Fruit fly (Drosophila melanogaster) whole organism, embryonic: ENCODE data around the gene Msh6.

Experiments
- CG10274 ChIP-seq: fragments of 200-800 bp; sonication (Bioruptor generic); optimal IDR thresholded peaks from 3 replicates; lab custom pipeline; 2017; ENCODE audit warnings: missing biosample characterization, mild to moderate bottlenecking, missing genetic modification characterization
- CG10654 ChIP-seq: fragments of 200-800 bp; sonication (Bioruptor generic); optimal IDR thresholded peaks from 2 replicates; lab custom pipeline; 2016; ENCODE audit warnings: missing biosample characterization, missing genetic modification characterization
- CG14050 ChIP-seq: fragments of 200-800 bp; sonication (Bioruptor generic); IDR thresholded peaks from 3 replicates; pipeline ENCODE4 v1.3.6; 2022; ENCODE audit warnings: missing biosample characterization, missing genetic modification characterization
- CG15514 ChIP-seq: fragments of 200-800 bp; sonication (Bioruptor generic); optimal IDR thresholded peaks from 3 replicates; lab custom pipeline; 2017; ENCODE audit warnings: missing biosample characterization, missing genetic modification characterization, mild to moderate bottlenecking, moderate library complexity, missing genetic modification reagents
- CG1647 ChIP-seq: fragments of 200-800 bp; sonication (Bioruptor generic); optimal IDR thresholded peaks from 3 replicates; lab custom pipeline; 2016; ENCODE audit warnings: missing biosample characterization, missing genetic modification characterization
- CG17361 ChIP-seq: fragments of 200-800 bp; sonication (Bioruptor generic); IDR thresholded peaks from 3 replicates; pipeline ENCODE4 v1.3.6; 2022; ENCODE audit warnings: missing biosample characterization, missing genetic modification characterization
- CG31388 ChIP-seq: fragments of 200-800 bp; sonication (Bioruptor generic); optimal IDR thresholded peaks from 2 replicates; lab custom pipeline; 2016; ENCODE audit warnings: missing biosample characterization, missing genetic modification characterization
- CG32772 ChIP-seq: fragments of 200-800 bp; sonication (Bioruptor generic); IDR thresholded peaks from 2 replicates; pipeline ENCODE4 v1.3.6; 2022; ENCODE audit warnings: missing biosample characterization, missing genetic modification characterization
- CG34224 ChIP-seq: fragments of 200-800 bp; sonication (Bioruptor generic); IDR thresholded peaks from 3 replicates; pipeline ENCODE4 v1.3.6; 2022; ENCODE audit warnings: missing biosample characterization, missing genetic modification characterization; ENCODE audit not compliant: partially characterized antibody
- CG4282 ChIP-seq: fragments of 200-800 bp; sonication (Bioruptor generic); optimal IDR thresholded peaks from 2 replicates; lab custom pipeline; 2016; ENCODE audit warnings: missing biosample characterization, missing genetic modification characterization
- CG4424 ChIP-seq: fragments of 200-800 bp; sonication (Bioruptor generic); optimal IDR thresholded peaks from 3 replicates; lab custom pipeline; 2016; ENCODE audit warnings: missing biosample characterization, missing genetic modification characterization
- CG8359 ChIP-seq: fragments of 200-800 bp; sonication (Bioruptor generic); optimal IDR thresholded peaks from 2 replicates; lab custom pipeline; 2017; ENCODE audit warnings: missing biosample characterization, mild to moderate bottlenecking, missing genetic modification characterization, borderline replicate concordance
- CTCF ChIP-seq: fragments of 200-800 bp; sonication (Bioruptor generic); optimal IDR thresholded peaks from 2 replicates; lab custom pipeline; 2017; ENCODE audit warnings: missing biosample characterization, mild to moderate bottlenecking, missing genetic modification characterization, moderate library complexity
- CrebB ChIP-seq: fragments of 200-800 bp; sonication (Bioruptor generic); optimal IDR thresholded peaks from 3 replicates; lab custom pipeline; 2018; ENCODE audit warnings: missing biosample characterization, mild to moderate bottlenecking, missing genetic modification characterization
- D19B ChIP-seq: fragments of 200-800 bp; sonication (Bioruptor generic); optimal IDR thresholded peaks from 2 replicates; lab custom pipeline; 2017; ENCODE audit warnings: missing biosample characterization, mild to moderate bottlenecking, missing genetic modification characterization
- Hr78 ChIP-seq, 2 experiments: fragments of 200-800 bp in 1 of 2; fragments of >200 bp in 1 of 2; sonication (Bioruptor generic) in 1 of 2; optimal IDR thresholded peaks; 2 replicates each; lab custom pipeline; 2017 to 2019; ENCODE audit warnings: missing biosample characterization in 2 of 2, missing genetic modification characterization in 2 of 2, mild to moderate bottlenecking in 1 of 2, moderate library complexity in 1 of 2
- Kr ChIP-seq: fragments of 200-800 bp; sonication (Bioruptor generic); optimal IDR thresholded peaks from 2 replicates; lab custom pipeline; 2017; ENCODE audit warnings: missing biosample characterization, mild to moderate bottlenecking, missing genetic modification characterization
- Meics ChIP-seq: fragments of 200-800 bp; sonication (Bioruptor generic); optimal IDR thresholded peaks from 2 replicates; lab custom pipeline; 2017; ENCODE audit warnings: missing biosample characterization, mild to moderate bottlenecking, missing genetic modification characterization
- Mrtf ChIP-seq: fragments of 200-800 bp; sonication (Bioruptor generic); IDR thresholded peaks from 3 replicates; pipeline ENCODE4 v1.3.6; 2022; ENCODE audit warnings: missing biosample characterization, missing genetic modification characterization
- NC2α ChIP-seq: fragments of 200-800 bp; sonication (Bioruptor generic); optimal IDR thresholded peaks from 2 replicates; lab custom pipeline; 2016; ENCODE audit warnings: missing biosample characterization, missing genetic modification characterization
- NFAT ChIP-seq: fragments of 200-800 bp; sonication (Bioruptor generic); IDR thresholded peaks from 2 replicates; pipeline ENCODE4 v1.3.6; 2022; ENCODE audit warnings: missing biosample characterization, missing genetic modification characterization
- Nf-YA ChIP-seq: fragments of 200-800 bp; sonication (Bioruptor generic); IDR thresholded peaks from 2 replicates; pipeline ENCODE4 v1.3.6; 2022; ENCODE audit warnings: missing biosample characterization, missing genetic modification characterization
- Nf-YB ChIP-seq: fragments of 200-800 bp; sonication (Bioruptor generic); optimal IDR thresholded peaks from 3 replicates; lab custom pipeline; 2019; ENCODE audit warnings: missing biosample characterization, mild to moderate bottlenecking, missing genetic modification characterization, moderate library complexity
- Six4 ChIP-seq: fragments of 200-800 bp; sonication (Bioruptor generic); optimal IDR thresholded peaks from 2 replicates; lab custom pipeline; 2016; ENCODE audit warnings: missing biosample characterization, missing genetic modification characterization
- abd-A ChIP-seq: fragments of 200-800 bp; sonication (Bioruptor generic); optimal IDR thresholded peaks from 3 replicates; lab custom pipeline; 2019; ENCODE audit warnings: missing biosample characterization, mild to moderate bottlenecking, missing genetic modification characterization, moderate library complexity
- bcd ChIP-seq: fragments of 200-800 bp; sonication (Bioruptor generic); optimal IDR thresholded peaks from 2 replicates; lab custom pipeline; 2017; ENCODE audit warnings: missing biosample characterization, mild to moderate bottlenecking, missing genetic modification characterization
- bowl ChIP-seq: fragments of 200-800 bp; sonication (Bioruptor generic); IDR thresholded peaks from 2 replicates; pipeline ENCODE4 v1.3.6; 2022; ENCODE audit warnings: missing biosample characterization, missing genetic modification characterization
- dati ChIP-seq: fragments of 200-800 bp; sonication (Bioruptor generic); IDR thresholded peaks from 2 replicates; pipeline ENCODE4 v1.3.6; 2022; ENCODE audit warnings: missing biosample characterization, missing genetic modification characterization
- dimm ChIP-seq: fragments of 200-800 bp; sonication (Bioruptor generic); IDR thresholded peaks from 2 replicates; pipeline ENCODE4 v1.3.6; 2022; ENCODE audit warnings: missing biosample characterization, missing genetic modification characterization
- dmrt11E ChIP-seq: fragments of 200-800 bp; sonication (Bioruptor generic); optimal IDR thresholded peaks from 3 replicates; lab custom pipeline; 2018; ENCODE audit warnings: missing biosample characterization, mild to moderate bottlenecking, missing genetic modification characterization, moderate library complexity
- gcm ChIP-seq: fragments of 200-800 bp; sonication (Bioruptor generic); optimal IDR thresholded peaks from 2 replicates; lab custom pipeline; 2019; ENCODE audit warnings: missing biosample characterization, mild to moderate bottlenecking, missing genetic modification characterization, moderate library complexity
- gcm2 ChIP-seq: fragments of 200-800 bp; sonication (Bioruptor generic); optimal IDR thresholded peaks from 2 replicates; lab custom pipeline; 2016; ENCODE audit warnings: missing biosample characterization, missing genetic modification characterization
- ken ChIP-seq: fragments of 200-800 bp; sonication (Bioruptor generic); IDR thresholded peaks from 3 replicates; pipeline ENCODE4 v1.3.6; 2022; ENCODE audit warnings: missing biosample characterization, missing genetic modification characterization
- lab ChIP-seq: fragments of 200-800 bp; sonication (Bioruptor generic); optimal IDR thresholded peaks from 3 replicates; lab custom pipeline; 2017; ENCODE audit warnings: missing biosample characterization, missing genetic modification characterization, mild to moderate bottlenecking, moderate library complexity, missing genetic modification reagents
- lola ChIP-seq, 3 experiments: fragments of >200 bp in 2 of 3; fragments of 200-800 bp in 1 of 3; sonication (Bioruptor generic) in 1 of 3; optimal IDR thresholded peaks; 2 replicates each; lab custom pipeline; 2017 to 2019; ENCODE audit warnings: missing biosample characterization in 3 of 3, missing genetic modification characterization in 3 of 3, mild to moderate bottlenecking in 1 of 3, moderate library complexity in 1 of 3
- mam ChIP-seq: fragments of 200-800 bp; sonication (Bioruptor generic); optimal IDR thresholded peaks from 3 replicates; lab custom pipeline; 2016; ENCODE audit warnings: missing biosample characterization, missing genetic modification characterization
- peb ChIP-seq: fragments of 200-800 bp; sonication (Bioruptor generic); IDR thresholded peaks from 2 replicates; pipeline ENCODE4 v1.3.6; 2022; ENCODE audit warnings: missing biosample characterization, missing genetic modification characterization
- pho ChIP-seq: fragments of 200-800 bp; sonication (Bioruptor generic); optimal IDR thresholded peaks from 2 replicates; lab custom pipeline; 2016; ENCODE audit warnings: missing biosample characterization, missing genetic modification characterization
- sens ChIP-seq: fragments of 200-800 bp; sonication (Bioruptor generic); peaks from one replicate; lab custom pipeline; 2016; ENCODE audit warnings: missing biosample characterization, missing genetic modification characterization
- sisA ChIP-seq: fragments of 200-800 bp; sonication (Bioruptor generic); IDR thresholded peaks from 2 replicates; pipeline ENCODE4 v1.3.6; 2022; ENCODE audit warnings: missing biosample characterization, missing genetic modification characterization
- stwl ChIP-seq: fragments of 200-800 bp; sonication (Bioruptor generic); optimal IDR thresholded peaks from 3 replicates; lab custom pipeline; 2018; ENCODE audit warnings: missing biosample characterization, mild to moderate bottlenecking, missing genetic modification characterization, moderate library complexity
- tap ChIP-seq: fragments of 200-800 bp; optimal IDR thresholded peaks from 3 replicates; lab custom pipeline; 2019; ENCODE audit warnings: missing biosample characterization, mild to moderate bottlenecking, missing genetic modification characterization, moderate library complexity
- tll ChIP-seq, 2 experiments: fragments of 200-800 bp in 1 of 2; fragments of >200 bp in 1 of 2; sonication (Bioruptor generic) in 1 of 2; optimal IDR thresholded peaks; 2 replicates each; lab custom pipeline; 2017 to 2019; ENCODE audit warnings: missing biosample characterization in 2 of 2, missing genetic modification characterization in 2 of 2, mild to moderate bottlenecking in 1 of 2, moderate library complexity in 1 of 2
- zfh1 ChIP-seq: fragments of 200-800 bp; sonication (Bioruptor generic); IDR thresholded peaks from 3 replicates; pipeline ENCODE4 v1.3.6; 2022; ENCODE audit warnings: missing biosample characterization, missing genetic modification characterization

Msh6 gene

dm6 chr3L:15136659-15137572, 21.4 kb downstream of the Msh6 start, which contains the start of gene CG12316 (continued):
- peak; percentile 84 for TF ChIP-seq CG8359 (GFP tag; lab: Kevin White, UChicago)
- TF ChIP-seq D19B (GFP tag; lab: Kevin White, UChicago): peak; percentile 74
- TF ChIP-seq Mrtf: peak; percentile 79
- TF ChIP-seq CG15514 (GFP tag; lab: Kevin White, UChicago): peak; percentile 87
- peak; percentile 89 for TF ChIP-seq CG4424 (GFP tag; lab: Kevin White, UChicago)
- peak; percentile 94 for TF ChIP-seq zfh1
- peak; percentile 76 for TF ChIP-seq CG34224
- TF ChIP-seq NFAT: no peak; the same call in 1 of the 2 replicates
- TF ChIP-seq abd-A (tag; lab: Kevin White, UChicago): no peak
- no peak; the same call in none of the 2 replicates for TF ChIP-seq dimm
- peak; percentile 92 for TF ChIP-seq CG17361 (GFP tag; lab: Robert Waterston, UW)
- TF ChIP-seq lab (GFP tag; lab: Kevin White, UChicago): peak; percentile 95
- TF ChIP-seq Six4 (GFP tag; lab: Kevin White, UChicago): peak; percentile 86
- TF ChIP-seq CG1647: peak; percentile 83
- TF ChIP-seq peb (GFP tag; lab: Robert Waterston, UW): peak; percentile 71
- TF ChIP-seq bowl (GFP tag; lab: Robert Waterston, UW): peak; percentile 71; the same call in 1 of the 2 replicates
- TF ChIP-seq gcm2 (GFP tag; lab: Kevin White, UChicago): peak; percentile 70
- peak; percentile 55 for TF ChIP-seq dati (GFP tag; lab: Robert Waterston, UW)
- TF ChIP-seq stwl (tag; lab: Kevin White, UChicago): peak; percentile 52
- TF ChIP-seq bcd (GFP tag; lab: Kevin White, UChicago): peak; percentile 88
- TF ChIP-seq CTCF (GFP tag; lab: Kevin White, UChicago): no peak
- peak; percentile 15 for TF ChIP-seq CG31388
- TF ChIP-seq CG4282: peak; percentile 72
- TF ChIP-seq Meics (GFP tag; lab: Kevin White, UChicago): peak; percentile 93
- TF ChIP-seq tap: peak; percentile 85
- TF ChIP-seq ken (GFP tag; lab: Robert Waterston, UW): peak; percentile 85
- TF ChIP-seq Kr (GFP tag; lab: Kevin White, UChicago): peak; percentile 72
- TF ChIP-seq CG14050 (GFP tag; lab: Robert Waterston, UW): peak; percentile 79
- TF ChIP-seq, all 482 proteins: peak for 442

DNA sequence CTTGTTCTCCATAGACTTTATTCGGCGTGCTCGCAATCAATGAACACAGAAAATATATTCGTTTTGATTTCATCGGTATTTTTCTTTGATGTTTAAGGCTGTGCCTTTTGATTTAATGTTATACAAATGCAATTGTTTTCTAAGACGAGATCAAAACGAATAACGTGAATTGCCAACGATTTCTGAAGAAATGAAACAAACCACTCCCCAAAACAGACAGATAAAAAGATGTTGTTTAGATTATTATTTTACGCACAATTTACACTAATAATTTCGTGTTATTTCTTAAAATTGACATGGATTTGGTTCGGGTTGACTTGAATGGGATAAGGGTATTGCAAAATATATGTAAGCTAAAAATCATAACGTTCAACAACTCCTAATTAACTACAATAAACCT, 27.1 kb downstream of the Msh6 start, which contains the start of gene CG13457:
CG13457 (minus strand) TSS at position 101 of the 400 bp plus-strand sequence.
- TF ChIP-seq CG32772: no peak

- TF ChIP-seq lola (GFP tag; optimal IDR thresholded peaks at IDR 0.05; lab: Kevin White, UChicago) (peak in 1 of 3 experiments; percentile 24), CG10274 (GFP tag; lab: Kevin White, UChicago) (no peak), Nf-YA (no peak), pho (GFP tag; lab: Kevin White, UChicago) (no peak), mam (GFP tag; lab: Kevin White, UChicago) (no peak), sens (GFP tag; lab: Kevin White, UChicago) (peak; percentile 82), NC2α (no peak), sisA (GFP tag; lab: Robert Waterston, UW) (no peak), Hr78 (GFP tag; optimal IDR thresholded peaks at IDR 0.05; lab: Kevin White, UChicago) (peak in 1 of 2 experiments; percentile 0), dmrt11E (tag; lab: Kevin White, UChicago) (peak; percentile 2), CG10654 (GFP tag; lab: Kevin White, UChicago) (no peak), gcm (GFP tag; lab: Kevin White, UChicago) (no peak), Nf-YB (GFP tag; lab: Kevin White, UChicago) (no peak), tll (GFP tag; optimal IDR thresholded peaks at IDR 0.05; lab: Kevin White, UChicago) (no peak), CrebB (tag; lab: Kevin White, UChicago) (no peak)
Measured at dm6 chr3L:15125717-15126116, 32.6 kb downstream of the Msh6 start.
